Fruit fly (Drosophila melanogaster) Kc167 (cell line): ENCODE results near the gene Lk.

ENCODE experiments used
- Myc ChIP-seq: fragments of >200 bp; optimal IDR thresholded peaks from 2 replicates; lab custom pipeline; 2017; ENCODE audit warnings: missing external identifiers
- h ChIP-seq: fragments of >200 bp; optimal IDR thresholded peaks from 3 replicates; lab custom pipeline; 2018; ENCODE audit warnings: missing external identifiers
- insv ChIP-seq: fragments of >200 bp; optimal IDR thresholded peaks from 3 replicates; lab custom pipeline; 2018; ENCODE audit warnings: missing external identifiers
- psq ChIP-seq: fragments of >200 bp; optimal IDR thresholded peaks from 2 replicates; lab custom pipeline; 2017; ENCODE audit warnings: missing external identifiers
- ttk ChIP-seq: sonication (Bioruptor generic); optimal IDR thresholded peaks from 2 replicates; lab custom pipeline; 2017; ENCODE audit warnings: missing external identifiers

- TF ChIP-seq ttk (lab: Kevin White, UChicago) (no peak), insv (lab: Kevin White, UChicago) (no peak), h (lab: Kevin White, UChicago) (no peak), psq (lab: Kevin White, UChicago) (no peak), Myc (no peak)
Measured at dm6 chr3L:14578896-14579295, 18.3 kb upstream of the Lk start.
